Worm (Caenorhabditis elegans) whole organism, early embryonic: ENCODE measurements around the gene T02B11.9.

ENCODE experiments used
- F13C5.2 ChIP-seq: sonication (generic microtip); optimal IDR thresholded peaks from 2 replicates; lab custom pipeline; 2017; ENCODE audit warnings: mild to moderate bottlenecking, missing genetic modification characterization, inconsistent platforms, missing compliant biosample characterization
- aly-1 ChIP-seq: sonication (generic microtip); optimal IDR thresholded peaks from 2 replicates; lab custom pipeline; 2016; ENCODE audit warnings: missing genetic modification characterization, missing compliant biosample characterization
- ama-1 ChIP-seq: fragments of 150-350 bp; optimal IDR thresholded peaks from 2 replicates; lab custom pipeline; 2014
- ceh-13 ChIP-seq: fragments of 200-800 bp; sonication (Bioruptor generic); optimal IDR thresholded peaks from 2 replicates; lab custom pipeline; 2018; ENCODE audit warnings: mild to moderate bottlenecking, missing genetic modification characterization, missing compliant biosample characterization
- ceh-36 ChIP-seq: sonication (generic microtip); optimal IDR thresholded peaks from 2 replicates; lab custom pipeline; 2016; ENCODE audit warnings: missing genetic modification characterization, inconsistent platforms, missing compliant biosample characterization
- ets-7 ChIP-seq: sonication (generic microtip); optimal IDR thresholded peaks from 2 replicates; lab custom pipeline; 2016; ENCODE audit warnings: missing genotype, missing genetic modification characterization, missing compliant biosample characterization
- flt-1 ChIP-seq: fragments of 200-800 bp; sonication (Bioruptor generic); IDR thresholded peaks from 2 replicates; pipeline ENCODE4 v1.3.6; 2022; ENCODE audit warnings: missing genetic modification characterization, missing compliant biosample characterization
- hmbx-1 ChIP-seq: sonication (generic microtip); optimal IDR thresholded peaks from 2 replicates; lab custom pipeline; 2016; ENCODE audit warnings: mild to moderate bottlenecking, missing genetic modification characterization, missing compliant biosample characterization
- hmg-4 ChIP-seq: fragments of 200-800 bp; sonication (Bioruptor generic); optimal IDR thresholded peaks from 2 replicates; lab custom pipeline; 2018; ENCODE audit warnings: mild to moderate bottlenecking, missing genetic modification characterization, missing compliant biosample characterization
- hnd-1 ChIP-seq: sonication (generic microtip); optimal IDR thresholded peaks from 2 replicates; lab custom pipeline; 2016; ENCODE audit warnings: missing genetic modification characterization, missing compliant biosample characterization
- scrt-1 ChIP-seq: fragments of 200-800 bp; sonication (Bioruptor generic); IDR thresholded peaks from 2 replicates; pipeline ENCODE4 v1.3.6; 2022; ENCODE audit warnings: missing genetic modification characterization, missing compliant biosample characterization
- sea-1 ChIP-seq: fragments of 200-800 bp; sonication (Bioruptor generic); conservative IDR thresholded peaks from 2 replicates; pipeline ENCODE4 v1.3.6; 2022; ENCODE audit warnings: missing genetic modification characterization, missing compliant biosample characterization
- tbx-37 ChIP-seq: fragments of 200-800 bp; sonication (Bioruptor generic); conservative IDR thresholded peaks from 2 replicates; pipeline ENCODE4 v1.3.6; 2022; ENCODE audit warnings: missing genetic modification reagents, missing genetic modification characterization, missing compliant biosample characterization
- tra-4 ChIP-seq: sonication (generic microtip); optimal IDR thresholded peaks from 2 replicates; lab custom pipeline; 2017; ENCODE audit warnings: missing genetic modification characterization, missing compliant biosample characterization

ce11 chrV:849512-849911, 26.5 kb upstream of the T02B11.9 start, which contains the start of gene srbc-12:
- no peak for TF ChIP-seq ama-1
- TF ChIP-seq ceh-36 = no peak
- no peak for TF ChIP-seq aly-1
- no peak for TF ChIP-seq ceh-13 (GFP tag; lab: Kevin White, UChicago)
- TF ChIP-seq hmg-4 (GFP tag; lab: Kevin White, UChicago) = no peak
- no peak for TF ChIP-seq ets-7 (tag; lab: Kevin White, UChicago)
- TF ChIP-seq hmbx-1 (tag; lab: Kevin White, UChicago) = no peak
- no peak for TF ChIP-seq hnd-1 (tag; lab: Kevin White, UChicago)
- no peak for TF ChIP-seq scrt-1 (GFP tag; lab: Robert Waterston, UW)
- TF ChIP-seq F13C5.2 (tag; lab: Kevin White, UChicago) = no peak
- TF ChIP-seq sea-1 (GFP tag; lab: Robert Waterston, UW) = no peak
- TF ChIP-seq flt-1 (GFP tag; lab: Robert Waterston, UW) = no peak
- no peak for TF ChIP-seq tra-4 (tag; lab: Kevin White, UChicago)
- no peak for TF ChIP-seq tbx-37 (GFP tag; lab: Robert Waterston, UW)
